Worm (Caenorhabditis elegans) whole organism, late embryonic: ENCODE results near the gene T05H4.15.
A peak's percentile ranks its signal among the peaks of the same experiment; 100 is the strongest.

Experiments
- C38D4.7 ChIP-seq: fragments of 200-800 bp; sonication (Bioruptor generic); optimal IDR thresholded peaks from 2 replicates; lab custom pipeline; 2018; ENCODE audit warnings: mild to moderate bottlenecking, missing genetic modification characterization, moderate library complexity, missing compliant biosample characterization
- K02D7.2 ChIP-seq: sonication (generic microtip); optimal IDR thresholded peaks from 2 replicates; lab custom pipeline; 2017; ENCODE audit warnings: mild to moderate bottlenecking, missing genetic modification characterization, missing compliant biosample characterization
- K09A11.1 ChIP-seq: sonication (generic microtip); optimal IDR thresholded peaks from 2 replicates; lab custom pipeline; 2017; ENCODE audit warnings: antibody characterized with exemption, mild to moderate bottlenecking, missing genetic modification characterization, missing compliant biosample characterization; ENCODE audit not compliant: insufficient read depth
- ama-1 ChIP-seq: fragments of 150-350 bp; optimal IDR thresholded peaks from 2 replicates; lab custom pipeline; 2014
- ceh-14 ChIP-seq: sonication (generic microtip); optimal IDR thresholded peaks from 2 replicates; lab custom pipeline; 2016; ENCODE audit warnings: missing genotype, missing genetic modification characterization, missing compliant biosample characterization
- ceh-18 ChIP-seq: sonication (generic microtip); optimal IDR thresholded peaks from 2 replicates; lab custom pipeline; 2016; ENCODE audit warnings: missing genetic modification characterization, missing compliant biosample characterization
- ceh-19 ChIP-seq: fragments of 200-800 bp; sonication (Bioruptor generic); optimal IDR thresholded peaks from 2 replicates; lab custom pipeline; 2018; ENCODE audit warnings: mild to moderate bottlenecking, missing genetic modification characterization, missing compliant biosample characterization
- ceh-2 ChIP-seq: sonication (generic microtip); optimal IDR thresholded peaks from 2 replicates; lab custom pipeline; 2016; ENCODE audit warnings: missing genotype, missing genetic modification characterization, missing compliant biosample characterization
- ceh-24 ChIP-seq: sonication (generic microtip); optimal IDR thresholded peaks from 2 replicates; lab custom pipeline; 2016; ENCODE audit warnings: mild to moderate bottlenecking, missing genetic modification characterization, missing compliant biosample characterization
- ceh-30 ChIP-seq: fragments of 150-350 bp; optimal IDR thresholded peaks from 2 replicates; lab custom pipeline; 2014; ENCODE audit warnings: missing biosample characterization, missing genetic modification characterization
- ceh-34 ChIP-seq: sonication (generic microtip); optimal IDR thresholded peaks from 2 replicates; lab custom pipeline; 2016; ENCODE audit warnings: mild to moderate bottlenecking, missing genetic modification characterization, missing compliant biosample characterization
- ceh-48 ChIP-seq: sonication (generic microtip); optimal IDR thresholded peaks from 2 replicates; lab custom pipeline; 2016; ENCODE audit warnings: missing genetic modification characterization, inconsistent platforms, missing compliant biosample characterization
- che-1 ChIP-seq: sonication (generic microtip); optimal IDR thresholded peaks from 2 replicates; lab custom pipeline; 2016; ENCODE audit warnings: mild to moderate bottlenecking, missing genetic modification characterization, missing compliant biosample characterization
- dve-1 ChIP-seq: sonication (generic microtip); optimal IDR thresholded peaks from 2 replicates; lab custom pipeline; 2017; ENCODE audit warnings: antibody characterized with exemption, mild to moderate bottlenecking, missing genetic modification characterization, missing compliant biosample characterization
- elt-2 ChIP-seq: sonication (generic microtip); optimal IDR thresholded peaks from 2 replicates; lab custom pipeline; 2016; ENCODE audit warnings: missing genetic modification reagents, missing genetic modification characterization, missing compliant biosample characterization
- gmeb-2 ChIP-seq: sonication (generic microtip); optimal IDR thresholded peaks from 2 replicates; lab custom pipeline; 2016; ENCODE audit warnings: missing genetic modification characterization, inconsistent platforms, missing compliant biosample characterization
- hlh-30 ChIP-seq: sonication (generic microtip); optimal IDR thresholded peaks from 2 replicates; lab custom pipeline; 2017; ENCODE audit warnings: antibody characterized with exemption, missing genetic modification characterization, missing compliant biosample characterization; ENCODE audit not compliant: insufficient read depth
- hlh-6 ChIP-seq: sonication (generic microtip); optimal IDR thresholded peaks from 2 replicates; lab custom pipeline; 2016; ENCODE audit warnings: missing genotype, missing genetic modification characterization, missing compliant biosample characterization
- hlh-8 ChIP-seq: sonication (generic microtip); optimal IDR thresholded peaks from 2 replicates; lab custom pipeline; 2016; ENCODE audit warnings: missing genotype, missing genetic modification characterization, missing compliant biosample characterization
- nfya-1 ChIP-seq: sonication (generic microtip); optimal IDR thresholded peaks from 2 replicates; lab custom pipeline; 2017; ENCODE audit warnings: missing genetic modification characterization, mild to moderate bottlenecking, missing compliant biosample characterization, antibody characterized with exemption, moderate library complexity
- nhr-11 ChIP-seq: fragments of 150-350 bp; optimal IDR thresholded peaks from 2 replicates; lab custom pipeline; 2014; ENCODE audit warnings: missing biosample characterization, missing genetic modification characterization
- odd-2 ChIP-seq: sonication (generic microtip); optimal IDR thresholded peaks from 2 replicates; lab custom pipeline; 2017; ENCODE audit warnings: antibody characterized with exemption, mild to moderate bottlenecking, missing genetic modification characterization, missing compliant biosample characterization
- pat-9 ChIP-seq: fragments of 200-800 bp; sonication (Bioruptor generic); optimal IDR thresholded peaks from 2 replicates; lab custom pipeline; 2018; ENCODE audit warnings: mild to moderate bottlenecking, missing genetic modification characterization, moderate library complexity, missing compliant biosample characterization
- pha-2 ChIP-seq: sonication (generic microtip); optimal IDR thresholded peaks from 2 replicates; lab custom pipeline; 2017; ENCODE audit warnings: mild to moderate bottlenecking, missing genetic modification characterization, missing compliant biosample characterization
- pha-4 ChIP-seq: fragments of 150-350 bp; optimal IDR thresholded peaks from 2 replicates; lab custom pipeline; 2018; ENCODE audit warnings: missing biosample characterization, missing genetic modification reagents, missing genetic modification characterization
- pqm-1 ChIP-seq: sonication (generic microtip); optimal IDR thresholded peaks from 2 replicates; lab custom pipeline; 2016; ENCODE audit warnings: missing genetic modification characterization, missing compliant biosample characterization
- ref-2 ChIP-seq: sonication (generic microtip); optimal IDR thresholded peaks from 2 replicates; lab custom pipeline; 2016; ENCODE audit warnings: missing genetic modification characterization, missing compliant biosample characterization
- sox-4 ChIP-seq: sonication (generic microtip); optimal IDR thresholded peaks from 2 replicates; lab custom pipeline; 2017; ENCODE audit warnings: mild to moderate bottlenecking, missing genetic modification characterization, inconsistent platforms, missing compliant biosample characterization
- ttx-3 ChIP-seq: sonication (generic microtip); optimal IDR thresholded peaks from 2 replicates; lab custom pipeline; 2016; ENCODE audit warnings: missing genetic modification reagents, missing genetic modification characterization, missing compliant biosample characterization
- unc-3 ChIP-seq, 2 experiments: fragments of 200-800 bp in 1 of 2; sonication (Bioruptor generic) in 1 of 2; sonication (generic microtip) in 1 of 2; conservative IDR thresholded peaks in 1 of 2; optimal IDR thresholded peaks in 1 of 2; 2 replicates each; pipeline versions ENCODE4 v1.3.6 to Lab custom; 2016 to 2022; ENCODE audit warnings: missing compliant biosample characterization in 2 of 2, missing genetic modification characterization in 2 of 2, missing genetic modification reagents in 1 of 2
- unc-55 ChIP-seq: sonication (generic microtip); optimal IDR thresholded peaks from 2 replicates; lab custom pipeline; 2017; ENCODE audit warnings: missing biosample characterization, missing genetic modification reagents, missing genetic modification characterization
- unc-86 ChIP-seq: sonication (generic microtip); optimal IDR thresholded peaks from 2 replicates; lab custom pipeline; 2016; ENCODE audit warnings: missing genetic modification characterization, missing compliant biosample characterization

T05H4.15 gene

ce11 chrV:6450129-6451011 lies 8.9 kb upstream of the T05H4.15 start, which contains the start of gene acl-8:
acl-8 (plus strand) TSS chrV:6450870.
- TF ChIP-seq unc-3 (GFP tag; conservative IDR thresholded peaks at IDR 0.05; lab: Robert Waterston, UW) (no peak), unc-3 (tag; optimal IDR thresholded peaks at IDR 0.05; lab: Kevin White, UChicago) (no peak), pha-2 (no peak), ceh-48 (peak; percentile 33), hlh-6 (tag; lab: Kevin White, UChicago) (no peak)

- TF ChIP-seq ref-2 (tag; lab: Kevin White, UChicago) (no peak), unc-86 (tag; lab: Kevin White, UChicago) (no peak), pqm-1 (no peak), K09A11.1 (no peak)
Observed at ce11 chrV:6448356-6448755, 6.8 kb upstream of the T05H4.15 start, which contains the start of gene fbxa-196. fbxa-196 (plus strand) TSS chrV:6448656.

- no peak for TF ChIP-seq pha-4 (tag; lab: Kevin White, UChicago)
- TF ChIP-seq hlh-30 (tag; lab: Kevin White, UChicago) = no peak
- no peak for TF ChIP-seq nhr-11 (tag; lab: Kevin White, UChicago)
- TF ChIP-seq che-1 = no peak
- no peak for TF ChIP-seq elt-2
- TF ChIP-seq ttx-3 (tag; lab: Kevin White, UChicago) = no peak
- no peak for TF ChIP-seq dve-1 (tag; lab: Kevin White, UChicago)
- no peak for TF ChIP-seq gmeb-2
- no peak for TF ChIP-seq unc-3 (GFP tag; conservative IDR thresholded peaks at IDR 0.05; lab: Robert Waterston, UW)
- no peak for TF ChIP-seq unc-3 (tag; optimal IDR thresholded peaks at IDR 0.05; lab: Kevin White, UChicago)
- TF ChIP-seq ceh-30 (tag; lab: Kevin White, UChicago) = no peak
- no peak for TF ChIP-seq ceh-34 (tag; lab: Kevin White, UChicago)
- TF ChIP-seq ceh-14 (tag; lab: Kevin White, UChicago) = no peak
- no peak for TF ChIP-seq ceh-2 (tag; lab: Kevin White, UChicago)
- TF ChIP-seq hlh-6 (tag; lab: Kevin White, UChicago) = no peak
- no peak for TF ChIP-seq sox-4 (tag; lab: Kevin White, UChicago)
- TF ChIP-seq ceh-18 (tag; lab: Kevin White, UChicago) = no peak
- TF ChIP-seq ceh-19 (GFP tag; lab: Kevin White, UChicago) = no peak
- TF ChIP-seq ref-2 (tag; lab: Kevin White, UChicago) = no peak
- TF ChIP-seq C38D4.7 (GFP tag; lab: Kevin White, UChicago) = no peak
Observed at ce11 chrV:6442037-6442436, 524 bp upstream of the T05H4.15 start, which contains the start of gene T05H4.3. T05H4.3 (plus strand) TSS chrV:6442337.

ce11 chrV:6438601-6439000 lies 2.9 kb downstream of the T05H4.15 start, which contains the start of gene T05H4.4:
T05H4.4 (plus strand) TSS chrV:6438901.
- TF ChIP-seq nfya-1 (no peak), C38D4.7 (GFP tag; lab: Kevin White, UChicago) (no peak)

- no peak for TF ChIP-seq ceh-19 (GFP tag; lab: Kevin White, UChicago)
- TF ChIP-seq ceh-18 (tag; lab: Kevin White, UChicago) = no peak
- TF ChIP-seq unc-55 = no peak
- no peak for TF ChIP-seq ceh-24 (tag; lab: Kevin White, UChicago)
- no peak for TF ChIP-seq hlh-8 (tag; lab: Kevin White, UChicago)
- TF ChIP-seq K02D7.2 (tag; lab: Kevin White, UChicago) = no peak
- no peak for TF ChIP-seq ama-1 (lab: Kevin White, UChicago)
- TF ChIP-seq pat-9 (tag; lab: Kevin White, UChicago) = no peak
- TF ChIP-seq ref-2 (tag; lab: Kevin White, UChicago) = no peak
- TF ChIP-seq odd-2 = no peak
- TF ChIP-seq, all 69 proteins: peak for 0
Observed at ce11 chrV:6436332-6436731, 5.2 kb downstream of the T05H4.15 start, which contains the start of gene hpo-19. hpo-19 (plus strand) TSS chrV:6436645.
